Worm (Caenorhabditis elegans): ENCODE data around the gene C52E4.12.
"Not testable (repeated sequence)": the region's sequence is repeated elsewhere in the genome, so short reads cannot be mapped to it uniquely, and the experiment has no call there.

The C52E4.12 gene

ce11 chrV:12020026-12020425 is 24.1 kb downstream of the C52E4.12 start, which contains the start of gene F10C2.3:
F10C2.3 (plus strand) TSS chrV:12020326.
- not testable (repeated sequence) for TF ChIP-seq pag-3 (tag; optimal IDR thresholded peaks at IDR 0.05; ENCODE audit: borderline replicate concordance); ceh-18 (tag; optimal IDR thresholded peaks at IDR 0.05); ref-2 (tag; optimal IDR thresholded peaks at IDR 0.05)

ce11 chrV:12020940-12021339 is 25.0 kb downstream of the C52E4.12 start:
- no peak for TF ChIP-seq C38D4.7 (GFP tag; optimal IDR thresholded peaks at IDR 0.05)
- no peak for TF ChIP-seq unc-42 (tag; optimal IDR thresholded peaks at IDR 0.05)
- TF ChIP-seq ahr-1 (tag; optimal IDR thresholded peaks at IDR 0.05), result no peak
- no peak for TF ChIP-seq ref-2 (tag; optimal IDR thresholded peaks at IDR 0.05)
- no peak for TF ChIP-seq hlh-15 (tag; optimal IDR thresholded peaks at IDR 0.05)

- peak; percentile 43 for TF ChIP-seq hlh-6 (tag; optimal IDR thresholded peaks at IDR 0.05)
- no peak for TF ChIP-seq lin-11 (tag; optimal IDR thresholded peaks at IDR 0.05)
- peak; percentile 43 for TF ChIP-seq C08G9.2 (tag; optimal IDR thresholded peaks at IDR 0.05)
- TF ChIP-seq ceh-34 (tag; optimal IDR thresholded peaks at IDR 0.05), result peak; percentile 26
- TF ChIP-seq che-1 (tag; optimal IDR thresholded peaks at IDR 0.05), result no peak
- peak; percentile 56 for TF ChIP-seq F13H6.1 (tag; optimal IDR thresholded peaks at IDR 0.05)
- TF ChIP-seq unc-42 (tag; optimal IDR thresholded peaks at IDR 0.05), result peak; percentile 78
- peak; percentile 1 for TF ChIP-seq ceh-14 (tag; optimal IDR thresholded peaks at IDR 0.05)
- TF ChIP-seq elt-4 (tag; optimal IDR thresholded peaks at IDR 0.05), result peak; percentile 59
- TF ChIP-seq tbx-2 (tag; optimal IDR thresholded peaks at IDR 0.05), result peak; percentile 49
- 0 out of 2 replicates have a peak, but pooled peaks have one; percentile 16 for TF ChIP-seq unc-3 (GFP tag; conservative IDR thresholded peaks at IDR 0.05)
- no peak for TF ChIP-seq unc-3 (tag; optimal IDR thresholded peaks at IDR 0.05)
- peak; percentile 12 for TF ChIP-seq tbx-7 (tag; optimal IDR thresholded peaks at IDR 0.05)
- peak; percentile 12 for TF ChIP-seq fax-1 (tag; optimal IDR thresholded peaks at IDR 0.05)
- TF ChIP-seq ref-2 (tag; optimal IDR thresholded peaks at IDR 0.05), result peak; percentile 7
- TF ChIP-seq ceh-6 (GFP tag; optimal IDR thresholded peaks at IDR 0.05), result peak; percentile 10
- peak; percentile 9 for TF ChIP-seq C38D4.7 (GFP tag; optimal IDR thresholded peaks at IDR 0.05)
- peak; percentile 61 for TF ChIP-seq mec-3 (tag; optimal IDR thresholded peaks at IDR 0.05; ENCODE audit: borderline replicate concordance)
- no peak for TF ChIP-seq ceh-19 (GFP tag; optimal IDR thresholded peaks at IDR 0.05)
- TF ChIP-seq gmeb-2 (tag; optimal IDR thresholded peaks at IDR 0.05), result no peak
- peak; percentile 29 for TF ChIP-seq Y22D7AL.16 (tag; optimal IDR thresholded peaks at IDR 0.05)
- peak; percentile 18 for TF ChIP-seq ceh-48 (tag; optimal IDR thresholded peaks at IDR 0.05)
- no peak for TF ChIP-seq K02D7.2 (tag; optimal IDR thresholded peaks at IDR 0.05)
- TF ChIP-seq unc-86 (tag; optimal IDR thresholded peaks at IDR 0.05), result peak; percentile 11
- TF ChIP-seq sdc-2 (tag; optimal IDR thresholded peaks at IDR 0.05), result peak; percentile 8
- TF ChIP-seq nhr-232 (tag; optimal IDR thresholded peaks at IDR 0.05), result no peak
- TF ChIP-seq hlh-15 (tag; optimal IDR thresholded peaks at IDR 0.05), result no peak
- peak; percentile 25 for TF ChIP-seq ceh-18 (tag; optimal IDR thresholded peaks at IDR 0.05)
These were observed 28.3 kb downstream of the C52E4.12 start for ce11 chrV:12024273-12024672.

- TF ChIP-seq unc-42 (tag; optimal IDR thresholded peaks at IDR 0.05) (peak; percentile 97), K02D7.2 (tag; optimal IDR thresholded peaks at IDR 0.05) (no peak), ceh-31 (tag; optimal IDR thresholded peaks at IDR 0.05) (peak; percentile 45), madf-2 (tag; optimal IDR thresholded peaks at IDR 0.05) (no peak), fkh-10 (GFP tag; optimal IDR thresholded peaks at IDR 0.05) (no peak), ceh-30 (tag; optimal IDR thresholded peaks at IDR 0.05) (no peak), ceh-14 (tag; optimal IDR thresholded peaks at IDR 0.05) (peak; percentile 9), unc-3 (GFP tag; conservative IDR thresholded peaks at IDR 0.05) (no peak), unc-3 (tag; optimal IDR thresholded peaks at IDR 0.05) (no peak), tbx-7 (tag; optimal IDR thresholded peaks at IDR 0.05) (no peak), ceh-18 (tag; optimal IDR thresholded peaks at IDR 0.05) (no peak)
These were observed 29.7 kb downstream of the C52E4.12 start for ce11 chrV:12025683-12026082.

- TF ChIP-seq ceh-30 (tag; optimal IDR thresholded peaks at IDR 0.05), result no peak
- no peak for TF ChIP-seq nhr-11 (tag; optimal IDR thresholded peaks at IDR 0.05)
- TF ChIP-seq hlh-8 (tag; optimal IDR thresholded peaks at IDR 0.05), result peak; percentile 50
- no peak for TF ChIP-seq ceh-24 (tag; optimal IDR thresholded peaks at IDR 0.05)
- TF ChIP-seq fkh-10 (GFP tag; optimal IDR thresholded peaks at IDR 0.05), result peak; percentile 24
- TF ChIP-seq ceh-19 (GFP tag; optimal IDR thresholded peaks at IDR 0.05), result peak; percentile 38
- peak; percentile 16 for TF ChIP-seq rnt-1 (tag; optimal IDR thresholded peaks at IDR 0.05)
- no peak for TF ChIP-seq ceh-34 (tag; optimal IDR thresholded peaks at IDR 0.05)
- TF ChIP-seq pat-9 (tag; optimal IDR thresholded peaks at IDR 0.05), result no peak
- TF ChIP-seq ceh-9 (tag; optimal IDR thresholded peaks at IDR 0.05), result no peak
- TF ChIP-seq syd-9 (tag; optimal IDR thresholded peaks at IDR 0.05), result peak; percentile 17
- no peak for TF ChIP-seq unc-3 (GFP tag; conservative IDR thresholded peaks at IDR 0.05)
- TF ChIP-seq unc-3 (tag; optimal IDR thresholded peaks at IDR 0.05), result peak; percentile 32
- TF ChIP-seq lim-6 (tag; optimal IDR thresholded peaks at IDR 0.05), result no peak
- no peak for TF ChIP-seq hlh-13 (GFP tag; optimal IDR thresholded peaks at IDR 0.05)
- TF ChIP-seq lin-11 (tag; optimal IDR thresholded peaks at IDR 0.05), result no peak
- TF ChIP-seq unc-55 (GFP tag; optimal IDR thresholded peaks at IDR 0.05), result peak; percentile 78
These were observed 31.0 kb downstream of the C52E4.12 start for ce11 chrV:12026878-12027477.

Data from whole organism, late embryonic.